Worm (Caenorhabditis elegans) whole organism, young adult: Measurements from ENCODE around the gene Y38H6C.4.

Source experiments
- B0019.2 ChIP-seq: fragments of 200-800 bp; sonication (Bioruptor generic); conservative IDR thresholded peaks from 2 replicates; pipeline ENCODE4 v1.3.6; 2022; ENCODE audit warnings: missing genetic modification reagents, missing genetic modification characterization, missing compliant biosample characterization
- atf-7 ChIP-seq: sonication (generic microtip); optimal IDR thresholded peaks from 2 replicates; lab custom pipeline; 2017; ENCODE audit warnings: mild to moderate bottlenecking, missing genetic modification characterization, missing compliant biosample characterization
- attf-3 ChIP-seq: fragments of 200-800 bp; sonication (Bioruptor generic); conservative IDR thresholded peaks from 2 replicates; pipeline ENCODE4 v1.3.6; 2022; ENCODE audit warnings: missing genetic modification reagents, missing genetic modification characterization, missing compliant biosample characterization
- ccch-3 ChIP-seq: fragments of 200-800 bp; sonication (Bioruptor generic); optimal IDR thresholded peaks from 2 replicates; lab custom pipeline; 2018; ENCODE audit warnings: mild to moderate bottlenecking, missing genetic modification characterization, missing compliant biosample characterization
- lin-54 ChIP-seq: fragments of 200-800 bp; sonication (Bioruptor generic); optimal IDR thresholded peaks from 2 replicates; lab custom pipeline; 2018; ENCODE audit warnings: mild to moderate bottlenecking, missing genetic modification characterization, missing compliant biosample characterization
- ztf-3 ChIP-seq: fragments of 200-800 bp; sonication (Bioruptor generic); optimal IDR thresholded peaks from 2 replicates; lab custom pipeline; 2018; ENCODE audit warnings: mild to moderate bottlenecking, missing genetic modification characterization, missing compliant biosample characterization

DNA sequence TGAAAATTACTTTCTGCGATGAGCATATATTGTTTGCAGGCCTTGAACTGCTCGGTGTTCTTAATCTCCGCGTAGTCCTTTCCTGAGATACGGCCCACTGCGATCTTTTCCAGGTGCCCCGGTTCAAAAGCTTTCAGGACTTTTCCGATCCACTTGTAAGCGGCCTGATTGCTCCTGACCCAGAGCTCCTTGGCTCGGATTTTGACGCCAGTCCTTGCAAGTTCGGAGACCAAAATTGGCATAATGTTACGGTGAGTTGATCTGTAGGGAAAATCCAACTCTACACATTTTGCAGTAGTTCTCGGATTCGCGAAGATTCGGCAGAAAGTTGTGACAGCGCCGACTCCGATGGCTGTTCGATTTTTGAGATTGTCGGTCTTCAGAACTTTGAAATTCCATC is 12.1 kb upstream of the Y38H6C.4 start:
- no peak for TF ChIP-seq attf-3 (GFP tag; lab: Robert Waterston, UW)
- no peak for TF ChIP-seq lin-54
- no peak for TF ChIP-seq ccch-3 (GFP tag; lab: Kevin White, UChicago)
- no peak for TF ChIP-seq B0019.2
- no peak for TF ChIP-seq ztf-3 (GFP tag; lab: Kevin White, UChicago)
- no peak for TF ChIP-seq atf-7 (tag; lab: Kevin White, UChicago)
